Worm (Caenorhabditis elegans) whole organism, L1 larva: Measurements from ENCODE around the gene F46H5.7.
A peak's percentile ranks its signal among the peaks of the same experiment; 100 is the strongest.

Experiments used
- alr-1 ChIP-seq: fragments of 200-800 bp; sonication (Bioruptor generic); optimal IDR thresholded peaks from 2 replicates; lab custom pipeline; 2018; ENCODE audit warnings: borderline replicate concordance, mild to moderate bottlenecking, missing genetic modification characterization, missing compliant biosample characterization
- ama-1 ChIP-seq: fragments of 150-350 bp; optimal IDR thresholded peaks from 2 replicates; lab custom pipeline; 2014
- blmp-1 ChIP-seq: fragments of 150-350 bp; optimal IDR thresholded peaks from 2 replicates; lab custom pipeline; 2014; ENCODE audit warnings: missing biosample characterization, missing genetic modification characterization
- ceh-63 ChIP-seq: fragments of 200-800 bp; sonication (Bioruptor generic); optimal IDR thresholded peaks from 2 replicates; lab custom pipeline; 2018; ENCODE audit warnings: mild to moderate bottlenecking, missing genetic modification characterization, missing compliant biosample characterization
- ceh-8 ChIP-seq: fragments of 200-800 bp; sonication (Bioruptor generic); optimal IDR thresholded peaks from 2 replicates; lab custom pipeline; 2018; ENCODE audit warnings: mild to moderate bottlenecking, missing genetic modification characterization, moderate library complexity, missing compliant biosample characterization
- ceh-90 ChIP-seq: sonication (generic microtip); optimal IDR thresholded peaks from 2 replicates; lab custom pipeline; 2016; ENCODE audit warnings: missing genetic modification characterization, missing compliant biosample characterization
- efl-1 ChIP-seq, 4 experiments: fragments of 150-350 bp; optimal IDR thresholded peaks in 3 of 4; peaks in 1 of 4; 1 replicate in 1 of 4; 2 replicates in 3 of 4; lab custom pipeline; 2014; ENCODE audit warnings: missing biosample characterization in 2 of 4, missing genetic modification characterization in 2 of 4, missing genetic modification reagents in 2 of 4
- elt-2 ChIP-seq: sonication (generic microtip); optimal IDR thresholded peaks from 2 replicates; lab custom pipeline; 2016; ENCODE audit warnings: missing genetic modification characterization, mild to moderate bottlenecking, inconsistent platforms, missing compliant biosample characterization, missing genetic modification reagents
- elt-3 ChIP-seq, 6 experiments: fragments of 150-350 bp in 1 of 6; sonication (generic microtip); optimal IDR thresholded peaks; 2 replicates each; lab custom pipeline; 2017 to 2018; ENCODE audit warnings: missing biosample characterization in 6 of 6, missing genetic modification characterization in 6 of 6, inconsistent platforms in 1 of 6
- fkh-4 ChIP-seq: sonication (generic microtip); optimal IDR thresholded peaks from 2 replicates; lab custom pipeline; 2016; ENCODE audit warnings: missing compliant biosample characterization, missing genetic modification characterization, borderline replicate concordance
- fkh-8 ChIP-seq: sonication (generic microtip); optimal IDR thresholded peaks from 2 replicates; lab custom pipeline; 2016; ENCODE audit warnings: mild to moderate bottlenecking, missing genetic modification characterization, missing compliant biosample characterization
- fos-1 ChIP-seq: fragments of 150-350 bp; optimal IDR thresholded peaks from 2 replicates; lab custom pipeline; 2014; ENCODE audit warnings: missing biosample characterization, missing genetic modification characterization
- grh-1 ChIP-seq: fragments of 200-800 bp; sonication (Bioruptor generic); IDR thresholded peaks from 2 replicates; pipeline ENCODE4 v1.3.6; 2022; ENCODE audit warnings: missing genetic modification reagents, missing genetic modification characterization, missing compliant biosample characterization
- hlh-4 ChIP-seq: sonication (generic microtip); optimal IDR thresholded peaks from 2 replicates; lab custom pipeline; 2016; ENCODE audit warnings: mild to moderate bottlenecking, missing genetic modification characterization, missing compliant biosample characterization
- irx-1 ChIP-seq: sonication (generic microtip); optimal IDR thresholded peaks from 2 replicates; lab custom pipeline; 2016; ENCODE audit warnings: missing genetic modification characterization, missing compliant biosample characterization
- jun-1 ChIP-seq: fragments of 150-350 bp; optimal IDR thresholded peaks from 2 replicates; lab custom pipeline; 2014; ENCODE audit warnings: missing biosample characterization, missing genetic modification reagents, missing genetic modification characterization
- lin-14 ChIP-seq: fragments of 200-800 bp; sonication (Bioruptor generic); optimal IDR thresholded peaks from 2 replicates; lab custom pipeline; 2018; ENCODE audit warnings: mild to moderate bottlenecking, missing genetic modification characterization, moderate library complexity, missing compliant biosample characterization
- lin-35 ChIP-seq, 2 experiments: fragments of 150-350 bp; optimal IDR thresholded peaks; 2 replicates each; lab custom pipeline; 2014; ENCODE audit warnings: missing biosample characterization in 2 of 2, missing genetic modification characterization in 2 of 2, missing genetic modification reagents in 2 of 2
- lin-39 ChIP-seq: fragments of 150-350 bp; optimal IDR thresholded peaks from 2 replicates; lab custom pipeline; 2014; ENCODE audit warnings: missing biosample characterization, missing genetic modification reagents, missing genetic modification characterization
- lsy-2 ChIP-seq, 2 experiments: fragments of 150-350 bp; optimal IDR thresholded peaks; 2 replicates each; lab custom pipeline; 2014; ENCODE audit warnings: missing biosample characterization in 2 of 2, missing genetic modification characterization in 2 of 2
- mdl-1 ChIP-seq, 2 experiments: fragments of 150-350 bp; optimal IDR thresholded peaks; 2 replicates each; lab custom pipeline; 2014 to 2017; ENCODE audit warnings: missing biosample characterization in 2 of 2, missing genetic modification characterization in 2 of 2, inconsistent platforms in 1 of 2
- mep-1 ChIP-seq: fragments of 150-350 bp; optimal IDR thresholded peaks from 2 replicates; lab custom pipeline; 2014; ENCODE audit warnings: missing biosample characterization, missing genetic modification characterization
- nhr-12 ChIP-seq: sonication (generic microtip); optimal IDR thresholded peaks from 2 replicates; lab custom pipeline; 2017; ENCODE audit warnings: missing biosample characterization, missing genetic modification characterization
- nhr-19 ChIP-seq: fragments of 200-800 bp; sonication (Bioruptor generic); conservative IDR thresholded peaks from 2 replicates; pipeline ENCODE4 v1.3.6; 2022; ENCODE audit warnings: missing genetic modification characterization, missing compliant biosample characterization
- nhr-20 ChIP-seq: sonication (generic microtip); optimal IDR thresholded peaks from 2 replicates; lab custom pipeline; 2016; ENCODE audit warnings: mild to moderate bottlenecking, missing genetic modification characterization, missing compliant biosample characterization
- nhr-28 ChIP-seq: fragments of 150-350 bp; optimal IDR thresholded peaks from 2 replicates; lab custom pipeline; 2014; ENCODE audit warnings: missing biosample characterization, missing genetic modification characterization
- nhr-47 ChIP-seq: sonication (generic microtip); optimal IDR thresholded peaks from 2 replicates; lab custom pipeline; 2016; ENCODE audit warnings: mild to moderate bottlenecking, missing genetic modification characterization, moderate library complexity, missing compliant biosample characterization
- nhr-71 ChIP-seq: sonication (generic microtip); optimal IDR thresholded peaks from 2 replicates; lab custom pipeline; 2016; ENCODE audit warnings: mild to moderate bottlenecking, missing genetic modification characterization, moderate library complexity, missing compliant biosample characterization
- nhr-77 ChIP-seq: fragments of 150-350 bp; optimal IDR thresholded peaks from 2 replicates; lab custom pipeline; 2014; ENCODE audit warnings: missing biosample characterization, missing genetic modification characterization
- nhr-85 ChIP-seq: sonication (generic microtip); peaks from one replicate; lab custom pipeline; 2016; ENCODE audit warnings: missing genetic modification characterization, inconsistent platforms, missing compliant biosample characterization
- nhr-90 ChIP-seq: sonication (generic microtip); optimal IDR thresholded peaks from 2 replicates; lab custom pipeline; 2016; ENCODE audit warnings: mild to moderate bottlenecking, missing genetic modification characterization, missing compliant biosample characterization; ENCODE audit not compliant: poor library complexity
- pag-3 ChIP-seq: sonication (generic microtip); optimal IDR thresholded peaks from 2 replicates; lab custom pipeline; 2017; ENCODE audit warnings: missing genetic modification characterization, mild to moderate bottlenecking, missing compliant biosample characterization, antibody characterized with exemption, borderline replicate concordance; ENCODE audit not compliant: insufficient read depth
- pqm-1 ChIP-seq: sonication (generic microtip); optimal IDR thresholded peaks from 3 replicates; lab custom pipeline; 2017; ENCODE audit warnings: missing biosample characterization, missing genetic modification characterization
- snpc-4 ChIP-seq: fragments of 150-350 bp; optimal IDR thresholded peaks from 2 replicates; lab custom pipeline; 2014; ENCODE audit warnings: missing biosample characterization, missing genetic modification characterization
- snu-23 ChIP-seq: sonication (generic microtip); optimal IDR thresholded peaks from 2 replicates; lab custom pipeline; 2016; ENCODE audit warnings: missing genetic modification characterization, missing compliant biosample characterization
- sup-37 ChIP-seq: fragments of 200-800 bp; sonication (Bioruptor generic); optimal IDR thresholded peaks from 2 replicates; lab custom pipeline; 2018; ENCODE audit warnings: mild to moderate bottlenecking, missing genetic modification characterization, missing compliant biosample characterization
- tlp-1 ChIP-seq: fragments of 150-350 bp; optimal IDR thresholded peaks from 2 replicates; lab custom pipeline; 2014; ENCODE audit warnings: missing biosample characterization, missing genetic modification characterization
- unc-130 ChIP-seq: fragments of 150-350 bp; optimal IDR thresholded peaks from 2 replicates; lab custom pipeline; 2017; ENCODE audit warnings: missing biosample characterization, missing genetic modification characterization, inconsistent platforms
- unc-30 ChIP-seq: sonication (generic microtip); optimal IDR thresholded peaks from 2 replicates; lab custom pipeline; 2017; ENCODE audit warnings: missing biosample characterization, missing genetic modification characterization
- unc-86 ChIP-seq: sonication (generic microtip); optimal IDR thresholded peaks from 2 replicates; lab custom pipeline; 2016; ENCODE audit warnings: missing genetic modification characterization, missing compliant biosample characterization
- xbp-1 ChIP-seq: sonication (generic microtip); optimal IDR thresholded peaks from 2 replicates; lab custom pipeline; 2016; ENCODE audit warnings: missing genetic modification characterization, missing compliant biosample characterization
- zag-1 ChIP-seq: fragments of 150-350 bp; optimal IDR thresholded peaks from 2 replicates; lab custom pipeline; 2014; ENCODE audit warnings: missing biosample characterization, missing genetic modification characterization

F46H5.7 gene

ce11 chrX:7234723-7235203, 8.0 kb downstream of the F46H5.7 start (continued):
- no peak for TF ChIP-seq nhr-12 (tag; lab: Kevin White, UChicago)
- TF ChIP-seq jun-1 (tag; lab: Kevin White, UChicago) = no peak
- no peak for TF ChIP-seq elt-2 (tag; lab: Kevin White, UChicago)
- TF ChIP-seq ceh-63 (GFP tag; lab: Kevin White, UChicago) = no peak
- TF ChIP-seq hlh-4 (tag; lab: Kevin White, UChicago) = no peak
- no peak for TF ChIP-seq ceh-90 (tag; lab: Kevin White, UChicago)
- TF ChIP-seq nhr-85 = no peak
- TF ChIP-seq fos-1 (tag; lab: Kevin White, UChicago) = no peak
- no peak for TF ChIP-seq grh-1 (GFP tag; lab: Robert Waterston, UW)
- no peak for TF ChIP-seq blmp-1
- peak; percentile 3 for TF ChIP-seq ceh-8
- peak; percentile 95 for TF ChIP-seq lin-14
- no peak for TF ChIP-seq pqm-1 (tag; lab: Kevin White, UChicago)
- TF ChIP-seq nhr-19 = peak; percentile 46
- TF ChIP-seq nhr-77 (tag; lab: Kevin White, UChicago) = no peak
- no peak for TF ChIP-seq tlp-1
- TF ChIP-seq unc-130 (tag; lab: Kevin White, UChicago) = no peak
- TF ChIP-seq zag-1 (tag; lab: Kevin White, UChicago) = no peak
- no peak for TF ChIP-seq unc-30
- peak in 1 of 2 experiments; percentile 0 for TF ChIP-seq lin-35 (GFP tag; optimal IDR thresholded peaks at IDR 0.05; lab: Kevin White, UChicago)
- peak; percentile 84 for TF ChIP-seq nhr-71 (tag; lab: Kevin White, UChicago)
- peak; percentile 39 for TF ChIP-seq mep-1
- no peak for TF ChIP-seq elt-3 (tag; optimal IDR thresholded peaks at IDR 0.05; lab: Kevin White, UChicago)
- no peak for TF ChIP-seq nhr-90 (tag; lab: Kevin White, UChicago)
- no peak for TF ChIP-seq snpc-4 (tag; lab: Kevin White, UChicago)
- TF ChIP-seq fkh-4 (tag; lab: Kevin White, UChicago) = no peak
- peak; percentile 8 to 14 for TF ChIP-seq efl-1 (optimal IDR thresholded peaks at IDR 0.05; lab: Kevin White, UChicago)
- peak in 1 of 2 experiments; percentile 14 for TF ChIP-seq efl-1 (GFP tag; optimal IDR thresholded peaks at IDR 0.05 in 1 of 2; lab: Kevin White, UChicago)
- TF ChIP-seq sup-37 (GFP tag; lab: Kevin White, UChicago) = peak; percentile 21
- TF ChIP-seq snu-23 = peak; percentile 63
- no peak for TF ChIP-seq lin-39 (tag; lab: Kevin White, UChicago)
- peak; percentile 36 for TF ChIP-seq nhr-20

ce11 chrX:7234074-7234453, 8.7 kb downstream of the F46H5.7 start:
- TF ChIP-seq blmp-1 (no peak), nhr-19 (no peak; the same call in 1 of the 2 replicates), ama-1 (lab: Kevin White, UChicago) (no peak), mdl-1 (tag; optimal IDR thresholded peaks at IDR 0.05; lab: Kevin White, UChicago) (no peak), zag-1 (tag; lab: Kevin White, UChicago) (no peak), pqm-1 (tag; lab: Kevin White, UChicago) (no peak), lin-14 (no peak)

DNA sequence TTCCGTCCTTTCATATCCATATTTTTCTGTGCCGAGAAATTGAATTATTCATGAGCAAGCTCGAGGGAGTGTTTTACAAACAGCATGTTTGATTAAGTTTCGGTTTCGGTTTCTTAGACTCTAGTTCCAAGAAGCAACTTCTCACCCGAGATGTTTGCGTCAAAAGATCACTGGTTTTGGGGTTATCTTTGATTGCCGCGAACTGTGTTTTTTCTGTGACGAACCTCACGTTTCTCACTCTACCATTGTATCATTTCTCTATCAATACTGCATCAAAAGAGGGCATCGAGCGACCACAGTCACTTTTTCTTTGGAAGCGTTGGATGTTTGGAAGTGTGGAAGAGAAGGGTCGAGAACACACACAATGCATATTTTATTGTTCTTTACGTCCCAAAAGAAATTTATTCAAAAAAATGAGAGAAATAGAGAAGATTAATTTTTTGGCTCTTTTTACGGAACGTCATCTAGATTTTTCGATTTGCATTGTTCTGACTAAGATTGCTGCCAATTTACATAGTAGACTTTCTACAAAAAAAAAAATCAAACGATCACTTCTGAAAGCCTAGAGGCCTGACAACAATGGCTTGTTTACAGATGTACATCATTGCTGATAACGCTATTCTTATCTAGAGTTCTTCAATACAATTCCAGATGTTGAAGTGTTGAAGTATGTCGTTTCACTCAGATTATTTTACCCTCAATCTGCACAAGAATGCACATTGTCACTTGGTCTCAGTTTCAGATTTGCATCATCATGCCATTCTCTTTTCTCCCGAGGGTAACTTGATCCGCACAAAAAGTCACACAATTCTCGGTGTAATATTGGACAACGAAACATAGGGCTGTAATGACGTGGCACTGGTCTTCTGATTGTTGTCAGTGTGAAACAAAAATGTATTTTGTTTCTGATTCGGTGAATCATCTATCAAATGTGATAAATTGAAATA, 9.4 kb downstream of the F46H5.7 start:
- TF ChIP-seq elt-2 (tag; lab: Kevin White, UChicago) (peak; percentile 51), unc-30 (no peak), xbp-1 (tag; lab: Kevin White, UChicago) (peak; percentile 34), ceh-8 (peak; percentile 21), lsy-2 (tag; optimal IDR thresholded peaks at IDR 0.05; lab: Kevin White, UChicago) (peak in 1 of 2 experiments; percentile 1), mep-1 (peak; percentile 1), snpc-4 (tag; lab: Kevin White, UChicago) (no peak), lin-35 (GFP tag; optimal IDR thresholded peaks at IDR 0.05; lab: Kevin White, UChicago) (peak in 1 of 2 experiments; percentile 9), nhr-71 (tag; lab: Kevin White, UChicago) (peak; percentile 47), nhr-20 (peak; percentile 17), fkh-8 (tag; lab: Kevin White, UChicago) (peak; percentile 31), pag-3 (peak; percentile 75), nhr-19 (peak; percentile 12; the same call in 1 of the 2 replicates), unc-86 (peak; percentile 57), lin-14 (peak; percentile 38), nhr-28 (no peak), alr-1 (tag; lab: Kevin White, UChicago) (no peak), irx-1 (tag; lab: Kevin White, UChicago) (no peak), nhr-47 (tag; lab: Kevin White, UChicago) (peak; percentile 18), blmp-1 (peak; percentile 43)
- TF ChIP-seq, all 84 proteins: peak for 15
